Worm (Caenorhabditis elegans) whole organism, early embryonic: ENCODE measurements around the gene F14E5.2.

Experiments
- aly-1 ChIP-seq: sonication (generic microtip); optimal IDR thresholded peaks from 2 replicates; lab custom pipeline; 2016; ENCODE audit warnings: missing genetic modification characterization, missing compliant biosample characterization
- ama-1 ChIP-seq: fragments of 150-350 bp; optimal IDR thresholded peaks from 2 replicates; lab custom pipeline; 2014
- flt-1 ChIP-seq: fragments of 200-800 bp; sonication (Bioruptor generic); IDR thresholded peaks from 2 replicates; pipeline ENCODE4 v1.3.6; 2022; ENCODE audit warnings: missing genetic modification characterization, missing compliant biosample characterization
- hmbx-1 ChIP-seq: sonication (generic microtip); optimal IDR thresholded peaks from 2 replicates; lab custom pipeline; 2016; ENCODE audit warnings: mild to moderate bottlenecking, missing genetic modification characterization, missing compliant biosample characterization
- hmg-4 ChIP-seq: fragments of 200-800 bp; sonication (Bioruptor generic); optimal IDR thresholded peaks from 2 replicates; lab custom pipeline; 2018; ENCODE audit warnings: mild to moderate bottlenecking, missing genetic modification characterization, missing compliant biosample characterization
- hnd-1 ChIP-seq: sonication (generic microtip); optimal IDR thresholded peaks from 2 replicates; lab custom pipeline; 2016; ENCODE audit warnings: missing genetic modification characterization, missing compliant biosample characterization
- scrt-1 ChIP-seq: fragments of 200-800 bp; sonication (Bioruptor generic); IDR thresholded peaks from 2 replicates; pipeline ENCODE4 v1.3.6; 2022; ENCODE audit warnings: missing genetic modification characterization, missing compliant biosample characterization
- tbx-11 ChIP-seq: fragments of 200-800 bp; sonication (Bioruptor generic); IDR thresholded peaks from 2 replicates; pipeline ENCODE4 v1.3.6; 2022; ENCODE audit warnings: missing genetic modification characterization, missing compliant biosample characterization
- tbx-37 ChIP-seq: fragments of 200-800 bp; sonication (Bioruptor generic); conservative IDR thresholded peaks from 2 replicates; pipeline ENCODE4 v1.3.6; 2022; ENCODE audit warnings: missing genetic modification reagents, missing genetic modification characterization, missing compliant biosample characterization

ce11 chrII:8407491-8407890 lies 21.2 kb downstream of the F14E5.2 start, which contains the start of gene sra-13:
- TF ChIP-seq tbx-11 (GFP tag; lab: Robert Waterston, UW) (no peak), tbx-37 (GFP tag; lab: Robert Waterston, UW) (no peak), scrt-1 (no peak), ama-1 (lab: Kevin White, UChicago) (no peak), flt-1 (GFP tag; lab: Robert Waterston, UW) (no peak), aly-1 (no peak), hmbx-1 (no peak), hmg-4 (no peak), hnd-1 (tag; lab: Kevin White, UChicago) (no peak)
